Worm (Caenorhabditis elegans) whole organism, L2 larva: ENCODE results near the gene Y37E11AM.3.

Source experiments
- aly-2 ChIP-seq: fragments of 150-350 bp; optimal IDR thresholded peaks from 2 replicates; lab custom pipeline; 2014; ENCODE audit warnings: missing biosample characterization, missing genetic modification characterization
- egl-27 ChIP-seq: sonication (generic microtip); optimal IDR thresholded peaks from 3 replicates; lab custom pipeline; 2017; ENCODE audit warnings: missing biosample characterization, missing genetic modification reagents, missing genetic modification characterization
- fos-1 ChIP-seq: fragments of 150-350 bp; optimal IDR thresholded peaks from 2 replicates; lab custom pipeline; 2014; ENCODE audit warnings: missing biosample characterization, missing genetic modification characterization
- ztf-4 ChIP-seq: fragments of 150-350 bp; optimal IDR thresholded peaks from 2 replicates; lab custom pipeline; 2014; ENCODE audit warnings: missing biosample characterization, missing genetic modification characterization

DNA sequence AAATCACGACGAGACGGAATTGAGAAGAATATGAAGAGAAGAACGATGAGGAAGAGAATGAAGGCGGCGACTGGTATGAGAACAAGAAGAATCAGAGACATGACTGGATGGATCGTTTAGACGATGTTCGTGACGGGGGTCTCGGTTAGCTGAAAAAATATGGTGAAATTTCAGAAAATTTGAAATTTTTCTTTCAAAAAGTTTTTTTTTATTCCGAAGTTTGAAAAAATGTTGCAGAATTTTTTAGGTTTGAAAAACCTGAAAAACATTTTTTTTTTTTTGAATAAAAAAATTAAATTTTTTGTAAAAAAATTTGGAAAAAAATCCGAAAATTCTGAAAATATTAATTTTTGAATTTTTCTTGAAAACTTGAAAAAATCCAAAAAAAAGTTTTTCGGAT is at the start of gene Y37E11AM.3:
- no peak for TF ChIP-seq aly-2
- TF ChIP-seq egl-27 (tag; lab: Kevin White, UChicago) = no peak
- TF ChIP-seq fos-1 (tag; lab: Kevin White, UChicago) = no peak
- no peak for TF ChIP-seq ztf-4 (tag; lab: Kevin White, UChicago)
